Worm (Caenorhabditis elegans): ENCODE measurements around the gene C29F9.9.

The C29F9.9 gene

ce11 chrIII:89155-89554, 9.6 kb downstream of the C29F9.9 start (continued):
- peak; percentile 62; the same call in 1 of the 2 replicates for TF ChIP-seq D1046.2 (GFP tag; IDR thresholded peaks at IDR 0.05)
- no peak for TF ChIP-seq R02D3.7 (tag; optimal IDR thresholded peaks at IDR 0.05)
- TF ChIP-seq T20F7.1 (GFP tag; optimal IDR thresholded peaks at IDR 0.05) = peak; percentile 83

ce11 chrIII:87183-87582, 11.5 kb downstream of the C29F9.9 start, which contains the start of the genes F54C4.4 and mrpl-40:
Gene F54C4.4, minus strand, starts transcription at chrIII:87381.
Gene mrpl-40, plus strand, starts transcription at chrIII:87559.
- no peak for TF ChIP-seq nhr-237 (tag; optimal IDR thresholded peaks at IDR 0.05)
- no peak for TF ChIP-seq attf-4 (tag; optimal IDR thresholded peaks at IDR 0.05)
- no peak for TF ChIP-seq daf-8 (GFP tag; IDR thresholded peaks at IDR 0.05)
- no peak for TF ChIP-seq F37D6.2 (tag; optimal IDR thresholded peaks at IDR 0.05)
- peak; percentile 18 for TF ChIP-seq rbr-2 (tag; optimal IDR thresholded peaks at IDR 0.05)
- peak; percentile 83 for TF ChIP-seq nhr-6 (tag; optimal IDR thresholded peaks at IDR 0.05)
- TF ChIP-seq lir-3 (tag; optimal IDR thresholded peaks at IDR 0.05) = no peak
- no peak for TF ChIP-seq nhr-76 (tag; optimal IDR thresholded peaks at IDR 0.05)
- peak; percentile 18 for TF ChIP-seq ceh-28 (tag; optimal IDR thresholded peaks at IDR 0.05)
- TF ChIP-seq aly-2 (tag; optimal IDR thresholded peaks at IDR 0.05) = no peak
- TF ChIP-seq sdz-12 (GFP tag; optimal IDR thresholded peaks at IDR 0.05) = no peak
- no peak for TF ChIP-seq D1046.2 (GFP tag; IDR thresholded peaks at IDR 0.05)
- TF ChIP-seq unc-130 (GFP tag; optimal IDR thresholded peaks at IDR 0.05) = no peak
- peak; percentile 30 for TF ChIP-seq lin-38 (GFP tag; IDR thresholded peaks at IDR 0.05)
- TF ChIP-seq pqm-1 (tag; optimal IDR thresholded peaks at IDR 0.05) = no peak
- TF ChIP-seq gei-8 (GFP tag; optimal IDR thresholded peaks at IDR 0.05) = no peak
- no peak for TF ChIP-seq F26F4.8 (GFP tag; conservative IDR thresholded peaks at IDR 0.05)
- no peak for TF ChIP-seq nhr-41 (GFP tag; IDR thresholded peaks at IDR 0.05)
- TF ChIP-seq R02D3.7 (tag; optimal IDR thresholded peaks at IDR 0.05) = peak; percentile 83
- TF ChIP-seq ces-1 (GFP tag; optimal IDR thresholded peaks at IDR 0.05) = no peak
- peak; percentile 81 for TF ChIP-seq dve-1 (tag; optimal IDR thresholded peaks at IDR 0.05; ENCODE audit: insufficient read depth)
- no peak for TF ChIP-seq lin-39 (tag; optimal IDR thresholded peaks at IDR 0.05)
- no peak for TF ChIP-seq mxl-2 (GFP tag; conservative IDR thresholded peaks at IDR 0.05)
- no peak for TF ChIP-seq hlh-11 (tag; optimal IDR thresholded peaks at IDR 0.05)
- TF ChIP-seq ceh-44 (GFP tag; IDR thresholded peaks at IDR 0.05) = no peak
- TF ChIP-seq F49E8.2 (tag; optimal IDR thresholded peaks at IDR 0.05; ENCODE audit: borderline replicate concordance) = no peak
- TF ChIP-seq ceh-82 (tag; optimal IDR thresholded peaks at IDR 0.05) = no peak
- TF ChIP-seq hif-1 (tag; optimal IDR thresholded peaks at IDR 0.05) = no peak
- no peak for TF ChIP-seq T26A8.4 (GFP tag; IDR thresholded peaks at IDR 0.05)
- no peak for TF ChIP-seq unc-39 (tag; optimal IDR thresholded peaks at IDR 0.05)
- no peak for TF ChIP-seq Y5F2A.4 (GFP tag; optimal IDR thresholded peaks at IDR 0.05)
- TF ChIP-seq nhr-77 (tag; optimal IDR thresholded peaks at IDR 0.05) = peak; percentile 20
- TF ChIP-seq daf-16 (GFP tag; optimal IDR thresholded peaks at IDR 0.05) = no peak
- peak; percentile 18 for TF ChIP-seq daf-16 (tag; optimal IDR thresholded peaks at IDR 0.05)
- no peak for TF ChIP-seq nhr-25 (tag; optimal IDR thresholded peaks at IDR 0.05; ENCODE audit: borderline replicate concordance, insufficient read depth)
- TF ChIP-seq Y48G9A.11 (GFP tag; IDR thresholded peaks at IDR 0.05) = peak; percentile 95
- TF ChIP-seq ceh-32 (tag; optimal IDR thresholded peaks at IDR 0.05; ENCODE audit: poor library complexity) = no peak
- no peak for TF ChIP-seq lim-7 (GFP tag; IDR thresholded peaks at IDR 0.05)
- no peak for TF ChIP-seq ama-1 (optimal IDR thresholded peaks at IDR 0.05)
- no peak for TF ChIP-seq ZK337.2 (GFP tag; IDR thresholded peaks at IDR 0.05)
- TF ChIP-seq aha-1 (tag) = peak; percentile 89
- no peak for TF ChIP-seq nhr-28 (tag; optimal IDR thresholded peaks at IDR 0.05)
- no peak for TF ChIP-seq zfp-3 (GFP tag; conservative IDR thresholded peaks at IDR 0.05)
- no peak for TF ChIP-seq Y75B8A.6 (GFP tag; IDR thresholded peaks at IDR 0.05)
- no peak for TF ChIP-seq tag-97 (GFP tag; IDR thresholded peaks at IDR 0.05)
- no peak for TF ChIP-seq spr-1 (tag; optimal IDR thresholded peaks at IDR 0.05)
- TF ChIP-seq dmd-9 (GFP tag; IDR thresholded peaks at IDR 0.05) = no peak
- no peak for TF ChIP-seq ztf-11 (tag; optimal IDR thresholded peaks at IDR 0.05)
- no peak for TF ChIP-seq F10B5.3 (tag; optimal IDR thresholded peaks at IDR 0.05)
- TF ChIP-seq fos-1 (tag; optimal IDR thresholded peaks at IDR 0.05) = no peak

All from whole organism, L4 larva.